Fruit fly (Drosophila melanogaster): Measurements from ENCODE around the gene CG3397.

Gene CG3397

DNA sequence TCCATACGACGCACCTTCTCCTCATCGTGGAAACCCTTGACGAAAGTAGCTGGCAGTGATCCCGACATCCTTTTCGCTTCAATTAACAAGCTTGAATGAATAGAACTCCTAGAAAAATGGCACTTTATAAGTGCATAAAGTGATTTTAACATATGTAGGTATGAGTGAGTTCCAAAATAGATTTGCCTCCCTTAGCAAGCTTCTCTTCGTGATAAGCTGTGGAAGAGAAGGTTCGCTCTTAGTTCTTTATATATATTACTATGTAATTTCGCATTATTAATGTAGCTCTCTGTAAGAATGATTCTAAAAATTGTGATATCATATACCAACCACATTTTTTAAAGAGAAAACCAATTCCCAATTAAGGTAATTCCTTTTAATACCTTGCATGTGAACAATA is at the start of gene CG3397:
Gene CG3397 (minus strand): TSS at position 101 of the 400 bp plus-strand sequence.
- no peak for TF ChIP-seq CG17801 (GFP tag; optimal IDR thresholded peaks at IDR 0.05; ENCODE audit: partially characterized antibody)

dm6 chr3R:12032842-12033241 is 48.5 kb upstream of the CG3397 start, which contains the start of gene ssp5:
TSS of gene ssp5 (plus strand) at chr3R:12033142.
- no peak for TF ChIP-seq CG17801 (GFP tag; optimal IDR thresholded peaks at IDR 0.05; ENCODE audit: partially characterized antibody)

DNA sequence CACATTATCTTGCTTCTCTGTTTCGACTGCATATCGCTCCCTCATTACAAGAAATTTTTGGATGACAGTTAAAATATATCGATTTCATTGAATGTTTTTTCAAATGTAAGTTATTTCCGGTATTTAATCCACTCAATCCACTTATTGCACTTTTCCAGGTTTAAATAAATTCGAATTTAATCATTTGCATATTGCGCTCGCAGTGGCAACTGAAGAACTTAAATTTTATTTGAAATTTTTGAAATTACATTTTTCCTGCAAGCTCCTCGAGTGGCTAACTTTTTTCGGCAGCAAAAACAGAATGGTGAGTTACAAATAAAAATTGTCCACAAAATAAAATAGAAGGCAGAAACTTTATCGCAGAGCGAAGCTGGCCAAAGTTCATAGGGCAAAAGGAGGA is 47.3 kb upstream of the CG3397 start, which contains the start of the genes CG31358, CG42504 and CG42505:
Gene CG31358 (minus strand): TSS at position 101 of the 400 bp plus-strand sequence.
Gene CG42504 (minus strand): TSS at position 101 of the 400 bp plus-strand sequence.
Gene CG42505 (minus strand): TSS at position 101 of the 400 bp plus-strand sequence.
- no peak for TF ChIP-seq CG17801 (GFP tag; optimal IDR thresholded peaks at IDR 0.05; ENCODE audit: partially characterized antibody)

dm6 chr3R:12020987-12021386 is 36.6 kb upstream of the CG3397 start:
- TF ChIP-seq CG17801 (GFP tag; optimal IDR thresholded peaks at IDR 0.05; ENCODE audit: partially characterized antibody) = no peak

dm6 chr3R:12016828-12017280 is 32.5 kb upstream of the CG3397 start, which contains the start of the genes DCAF12 and Spt3:
TSS of gene DCAF12 (minus strand) at chr3R:12017031.
TSS of gene Spt3 (plus strand) at chr3R:12017156.
- peak; percentile 53 for TF ChIP-seq CG17801 (GFP tag; optimal IDR thresholded peaks at IDR 0.05; ENCODE audit: partially characterized antibody)

DNA sequence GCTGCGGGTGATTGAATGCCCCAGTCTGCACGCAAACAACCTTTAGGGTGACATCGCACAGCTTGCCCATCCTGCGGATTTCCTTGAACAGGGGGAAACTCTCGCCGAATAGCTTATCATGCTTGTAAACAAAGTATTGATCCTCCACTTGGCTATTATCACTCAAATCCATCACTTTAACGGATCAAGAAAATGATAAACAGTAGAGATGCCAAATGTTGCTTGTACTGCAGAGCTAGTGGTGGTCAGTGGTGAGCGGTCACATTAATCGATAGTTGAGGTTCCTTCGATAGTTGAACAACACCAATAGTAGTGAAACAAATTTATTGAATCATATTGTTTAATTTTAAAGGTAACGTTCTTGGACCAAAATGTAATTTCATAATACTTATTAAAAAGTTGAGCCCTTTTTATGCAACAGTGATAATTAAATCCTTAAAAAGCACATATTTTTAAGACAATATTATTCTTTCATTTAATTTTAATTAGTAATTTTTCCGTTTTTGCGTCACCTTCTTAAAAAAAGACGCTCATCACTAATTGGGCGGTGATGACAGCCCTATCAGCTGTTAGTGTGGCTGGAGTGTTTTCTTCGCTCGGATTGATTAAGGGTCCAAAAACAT is 26.0 kb upstream of the CG3397 start, which contains the start of the genes KLHL18 and GCC185:
Gene KLHL18 (minus strand): TSS at position 233 of the 623 bp plus-strand sequence.
Gene GCC185 (plus strand): TSS at position 571 of the 623 bp plus-strand sequence.
- peak; percentile 82 for TF ChIP-seq CG17801 (GFP tag; optimal IDR thresholded peaks at IDR 0.05; ENCODE audit: partially characterized antibody)

DNA sequence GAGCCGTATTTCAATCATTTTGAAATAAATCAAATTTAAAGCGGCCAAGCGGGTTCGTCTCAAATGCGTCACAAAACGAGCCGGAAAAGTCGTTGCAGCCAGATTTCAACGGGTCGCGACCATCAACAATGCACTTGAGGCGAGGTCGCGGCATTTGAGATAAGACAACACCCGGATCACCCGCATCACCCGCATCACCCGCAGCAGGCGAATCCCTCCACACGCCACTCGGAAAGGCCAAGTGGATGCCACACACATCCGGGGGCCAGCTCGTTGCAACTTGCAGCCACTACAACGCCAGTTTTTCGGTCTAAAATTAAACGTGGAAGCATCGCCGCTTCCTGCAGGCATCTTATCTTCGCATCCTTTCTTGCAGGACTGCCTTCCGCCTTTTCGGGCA is 22.1 kb upstream of the CG3397 start:
- no peak for TF ChIP-seq CG17801 (GFP tag; optimal IDR thresholded peaks at IDR 0.05; ENCODE audit: partially characterized antibody)

DNA sequence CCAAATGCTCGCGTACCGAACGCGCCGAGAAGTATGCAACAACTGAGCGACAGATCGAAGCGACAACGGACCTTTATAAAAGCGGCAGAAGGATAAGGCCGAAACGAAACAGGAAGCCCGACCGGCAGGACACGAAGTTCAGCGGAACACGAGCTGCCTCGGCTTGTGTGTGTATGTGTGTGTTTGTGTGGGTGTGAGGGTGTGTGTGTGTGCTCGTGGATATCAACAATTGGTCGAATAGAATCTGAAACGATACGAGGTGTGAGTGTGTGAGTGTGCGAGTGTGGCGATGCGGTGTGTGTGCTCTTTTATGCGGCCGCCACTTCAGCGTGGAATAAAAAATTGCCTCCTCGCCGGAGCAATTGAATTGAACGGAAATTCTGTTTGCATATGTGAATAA is 21.1 kb upstream of the CG3397 start, which contains the start of gene Tk:
Gene Tk (minus strand): TSS at position 57 of the 400 bp plus-strand sequence.
- no peak for TF ChIP-seq CG17801 (GFP tag; optimal IDR thresholded peaks at IDR 0.05; ENCODE audit: partially characterized antibody)

- peak; percentile 1 for TF ChIP-seq CG17801 (GFP tag; optimal IDR thresholded peaks at IDR 0.05; ENCODE audit: partially characterized antibody)
Measured at dm6 chr3R:11999074-11999473, 14.7 kb upstream of the CG3397 start, which contains the start of gene Ect3. TSS of gene Ect3 (plus strand) at chr3R:11999278.

dm6 chr3R:11998130-11998529 is 13.8 kb upstream of the CG3397 start:
- no peak for TF ChIP-seq CG17801 (GFP tag; optimal IDR thresholded peaks at IDR 0.05; ENCODE audit: partially characterized antibody)

DNA sequence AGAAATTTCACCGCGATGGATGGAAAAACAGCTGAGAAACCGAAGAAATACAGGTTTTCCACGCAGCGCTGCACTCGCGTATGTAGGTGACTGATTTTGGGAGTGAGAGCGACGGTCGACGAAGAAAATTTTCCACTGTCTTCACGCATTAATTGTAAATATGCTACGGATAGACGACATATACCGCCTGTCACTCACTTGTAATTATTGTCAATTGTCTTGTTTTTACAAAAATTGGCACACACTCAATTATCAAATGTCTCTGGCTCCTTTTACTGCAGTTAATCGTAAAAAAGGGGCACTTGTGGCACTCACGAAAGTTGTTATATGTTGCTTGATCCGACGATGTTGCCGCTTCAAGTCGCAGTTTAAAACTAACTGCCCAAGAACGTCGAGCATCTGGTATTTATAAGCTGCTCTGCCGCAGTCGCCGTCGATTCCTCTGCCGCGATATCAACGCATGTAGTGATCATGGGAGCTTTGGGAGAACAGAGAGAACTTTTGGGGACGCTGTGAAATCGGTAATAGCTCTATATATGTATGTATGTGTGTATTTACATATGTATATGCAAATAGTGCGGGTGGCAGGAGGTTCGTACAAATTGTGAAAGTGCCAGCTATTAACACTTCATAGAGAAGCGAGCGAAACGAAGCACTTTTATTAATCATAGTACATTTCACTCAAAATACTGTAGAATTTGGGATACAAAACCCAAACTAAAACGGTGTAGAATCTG is 8.8 kb upstream of the CG3397 start, which contains the start of gene mfas:
Gene mfas (minus strand): TSS at position 382 of the 737 bp plus-strand sequence.
- no peak for TF ChIP-seq CG17801 (GFP tag; optimal IDR thresholded peaks at IDR 0.05; ENCODE audit: partially characterized antibody)

DNA sequence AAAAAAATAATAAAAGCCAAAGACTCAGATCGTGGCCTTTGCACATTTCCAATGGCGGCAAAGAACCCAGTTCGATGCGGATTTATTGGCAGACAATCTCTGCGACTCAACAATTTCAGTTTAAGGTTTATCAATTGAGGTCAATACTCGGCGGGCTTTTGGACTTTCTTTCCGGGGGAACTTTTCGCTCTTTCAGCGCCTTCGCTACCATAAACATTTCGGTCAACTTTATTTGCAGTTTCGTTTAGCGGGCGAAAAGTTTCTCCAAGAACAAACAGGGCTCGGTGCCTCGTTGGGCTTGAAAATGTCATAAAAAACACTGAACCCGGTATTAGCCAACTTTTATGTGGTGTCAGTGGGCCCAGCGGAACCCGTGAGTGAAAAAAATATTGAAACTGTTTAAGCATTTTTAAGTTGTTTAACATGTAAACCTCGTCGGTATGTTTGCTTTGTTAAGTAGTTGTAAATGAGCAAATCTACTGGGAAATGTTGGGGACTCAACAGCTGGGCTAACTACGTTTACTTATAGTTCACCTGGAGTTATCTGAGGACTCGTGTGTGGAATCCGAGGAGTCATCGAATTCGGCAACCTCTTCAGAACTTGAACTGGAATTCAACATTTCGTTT is 7.3 kb upstream of the CG3397 start:
- no peak for TF ChIP-seq CG17801 (GFP tag; optimal IDR thresholded peaks at IDR 0.05; ENCODE audit: partially characterized antibody)

DNA sequence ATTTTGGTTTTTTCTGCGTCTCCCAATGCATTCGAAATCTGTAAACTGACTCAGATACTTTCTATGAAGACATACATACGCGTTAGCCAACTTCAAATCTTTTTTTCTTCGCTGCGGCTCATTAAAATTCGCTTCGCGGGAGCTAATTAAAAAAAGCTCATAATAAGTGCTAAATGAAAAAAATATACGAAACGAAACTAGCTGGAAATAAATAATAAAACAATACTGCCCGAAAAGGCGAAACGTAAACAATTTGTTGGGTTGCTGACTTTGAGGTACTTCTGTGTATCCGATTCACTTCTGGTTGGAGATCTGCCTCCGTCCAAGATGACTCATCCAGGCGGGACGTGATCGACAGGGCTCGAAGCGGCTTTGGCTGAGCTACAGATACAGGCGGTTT is 5.7 kb upstream of the CG3397 start:
- no peak for TF ChIP-seq CG17801 (GFP tag; optimal IDR thresholded peaks at IDR 0.05; ENCODE audit: partially characterized antibody)

DNA sequence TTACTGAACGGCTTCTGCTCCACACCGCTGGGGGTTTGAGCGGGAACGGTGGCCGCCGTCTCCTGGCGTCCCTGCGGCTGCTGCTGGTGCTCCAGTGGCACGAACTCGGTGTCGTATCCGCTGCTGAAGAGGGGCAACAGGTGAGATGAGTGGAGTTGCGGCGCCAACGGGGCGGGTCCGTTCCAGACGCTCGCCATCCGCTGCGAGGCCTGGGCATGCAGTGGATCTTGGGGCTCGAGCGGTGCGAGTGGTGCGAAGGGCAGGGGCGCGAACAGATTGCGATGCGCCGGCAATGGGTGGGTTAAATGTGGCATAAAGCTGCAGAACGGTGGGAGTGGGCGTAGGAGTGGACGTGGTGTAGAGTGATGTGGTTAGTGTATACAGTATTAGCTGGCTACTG is 4.9 kb upstream of the CG3397 start:
- no peak for TF ChIP-seq CG17801 (GFP tag; optimal IDR thresholded peaks at IDR 0.05; ENCODE audit: partially characterized antibody)

DNA sequence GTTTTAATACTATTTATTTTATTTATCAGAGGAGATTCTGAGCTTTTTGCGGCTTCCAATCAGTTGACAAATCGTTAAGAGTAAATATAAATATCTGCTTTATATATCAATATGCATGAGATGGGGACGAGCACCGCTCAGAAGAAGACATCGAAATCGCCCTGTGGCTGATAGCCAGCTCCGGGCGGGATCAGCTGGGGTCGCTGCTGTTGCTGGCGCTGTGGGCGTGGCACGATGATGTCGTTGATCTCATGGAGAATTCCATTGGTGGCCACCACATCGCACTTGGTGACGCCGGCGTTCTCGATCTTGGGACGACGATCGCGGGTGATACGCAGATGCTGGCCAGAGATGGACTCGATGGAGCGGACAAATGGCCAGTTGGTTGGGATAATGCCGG is 521 bp upstream of the CG3397 start:
- TF ChIP-seq CG17801 (GFP tag; optimal IDR thresholded peaks at IDR 0.05; ENCODE audit: partially characterized antibody) = no peak
